Worm (Caenorhabditis elegans): ENCODE data around the gene mig-38.
A peak's percentile ranks its signal among the peaks of the same experiment; 100 is the strongest.

mig-38 gene

ce11 chrIV:11623060-11623459, 29.0 kb downstream of the mig-38 start, which contains the start of gene lys-4 (continued):
- TF ChIP-seq F49E8.2 (tag; optimal IDR thresholded peaks at IDR 0.05; ENCODE audit: insufficient read depth) (no peak), ztf-6 (GFP tag; IDR thresholded peaks at IDR 0.05) (no peak), die-1 (tag; optimal IDR thresholded peaks at IDR 0.05) (no peak)

ce11 chrIV:11623759-11624287, 29.8 kb downstream of the mig-38 start:
- TF ChIP-seq cebp-1 (GFP tag; IDR thresholded peaks at IDR 0.05) (no peak), cebp-1 (tag; optimal IDR thresholded peaks at IDR 0.05) (peak; percentile 14), mxl-1 (tag; optimal IDR thresholded peaks at IDR 0.05) (no peak), nhr-80 (tag; optimal IDR thresholded peaks at IDR 0.05) (peak; percentile 66)

- TF ChIP-seq F57A8.1 (GFP tag; optimal IDR thresholded peaks at IDR 0.05) (no peak), ztf-25 (GFP tag; IDR thresholded peaks at IDR 0.05) (no peak), lin-26 (GFP tag; IDR thresholded peaks at IDR 0.05) (no peak), F52B5.7 (tag; optimal IDR thresholded peaks at IDR 0.05) (no peak), fkh-3 (tag; optimal IDR thresholded peaks at IDR 0.05) (no peak), sea-2 (GFP tag; IDR thresholded peaks at IDR 0.05) (no peak), B0261.1 (tag; optimal IDR thresholded peaks at IDR 0.05) (no peak), F55B11.4 (tag; optimal IDR thresholded peaks at IDR 0.05; ENCODE audit: borderline replicate concordance, insufficient read depth) (no peak), F39B2.1 (GFP tag; IDR thresholded peaks at IDR 0.05) (no peak), ceh-40 (GFP tag; IDR thresholded peaks at IDR 0.05) (no peak), F22D6.2 (tag; optimal IDR thresholded peaks at IDR 0.05) (no peak), nhr-120 (GFP tag; IDR thresholded peaks at IDR 0.05) (no peak), F37B4.10 (GFP tag; IDR thresholded peaks at IDR 0.05) (no peak), lin-35 (GFP tag; optimal IDR thresholded peaks at IDR 0.05) (no peak), tlf-1 (GFP tag; optimal IDR thresholded peaks at IDR 0.05) (no peak)
Measured at ce11 chrIV:11625482-11625881, 31.4 kb downstream of the mig-38 start, which contains the start of gene lys-5. TSS of gene lys-5 (minus strand) at chrIV:11625582.

- no peak for TF ChIP-seq attf-3 (GFP tag; conservative IDR thresholded peaks at IDR 0.05)
- no peak for TF ChIP-seq madf-8 (GFP tag; conservative IDR thresholded peaks at IDR 0.05)
- no peak for TF ChIP-seq hmg-1.2 (GFP tag; IDR thresholded peaks at IDR 0.05)
- no peak for TF ChIP-seq Y79H2A.3 (GFP tag; conservative IDR thresholded peaks at IDR 0.05)
- TF ChIP-seq F39B2.1 (GFP tag; IDR thresholded peaks at IDR 0.05): no peak
- no peak for TF ChIP-seq ZK185.1 (tag; optimal IDR thresholded peaks at IDR 0.05; ENCODE audit: poor library complexity, severe bottlenecking)
- no peak for TF ChIP-seq rpc-1 (optimal IDR thresholded peaks at IDR 0.05)
- no peak for TF ChIP-seq rpc-1 (tag; optimal IDR thresholded peaks at IDR 0.05)
- no peak for TF ChIP-seq K11D2.4 (GFP tag; IDR thresholded peaks at IDR 0.05)
- no peak for TF ChIP-seq Y67H2A.10 (GFP tag; conservative IDR thresholded peaks at IDR 0.05)
- no peak for TF ChIP-seq mes-4 (tag; optimal IDR thresholded peaks at IDR 0.05)
- TF ChIP-seq unc-130 (GFP tag; optimal IDR thresholded peaks at IDR 0.05): no peak
- no peak for TF ChIP-seq dox-1 (GFP tag; IDR thresholded peaks at IDR 0.05)
- no peak for TF ChIP-seq F55B11.4 (tag; optimal IDR thresholded peaks at IDR 0.05; ENCODE audit: borderline replicate concordance, insufficient read depth)
- no peak for TF ChIP-seq lag-1 (GFP tag; IDR thresholded peaks at IDR 0.05)
- TF ChIP-seq lsl-1 (GFP tag; optimal IDR thresholded peaks at IDR 0.05): no peak
- TF ChIP-seq nhr-179 (tag; optimal IDR thresholded peaks at IDR 0.05): no peak
- no peak for TF ChIP-seq nhr-27 (tag; optimal IDR thresholded peaks at IDR 0.05)
- no peak for TF ChIP-seq rcor-1 (GFP tag; IDR thresholded peaks at IDR 0.05)
- TF ChIP-seq ceh-40 (GFP tag; IDR thresholded peaks at IDR 0.05): no peak
Measured at ce11 chrIV:11627847-11628246, 33.8 kb downstream of the mig-38 start, which contains the start of gene lys-6. TSS of gene lys-6 (minus strand) at chrIV:11627947.
